Fruit fly (Drosophila melanogaster): Measurements from ENCODE around the gene Pkc98E.

The Pkc98E gene

DNA sequence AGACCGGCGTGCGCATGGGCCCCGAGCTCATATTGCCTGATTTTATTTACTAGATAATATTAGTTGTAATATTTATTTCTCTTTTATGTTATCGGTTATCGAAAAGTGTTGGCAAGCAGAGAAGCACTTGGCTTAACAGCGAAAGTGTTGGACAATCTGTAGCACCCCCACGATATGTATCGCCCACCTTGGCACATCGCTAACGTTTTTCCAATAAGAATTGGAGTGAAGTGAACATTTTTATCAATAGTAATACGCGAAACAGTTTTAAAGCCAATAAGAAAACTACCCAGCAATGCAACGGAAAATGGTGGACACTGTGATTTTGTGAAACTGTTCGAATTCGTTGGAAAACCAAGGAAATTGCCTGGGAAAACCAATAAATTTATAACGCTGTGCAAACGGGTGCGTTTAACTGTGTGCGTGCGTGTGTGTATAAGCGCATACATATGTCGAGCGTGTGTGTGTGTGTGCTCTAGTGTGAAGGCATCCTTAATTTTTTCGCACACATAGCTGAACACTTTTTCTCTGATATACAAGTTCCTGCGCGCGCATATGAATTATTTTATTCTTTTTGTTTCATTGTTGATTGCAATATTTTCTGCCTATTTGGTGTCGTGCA is at the start of gene Pkc98E, which contains the start of gene Slu7 (continued):
- peak; percentile 91 for TF ChIP-seq CG16813 (GFP tag; IDR thresholded peaks at IDR 0.05; ENCODE audit: partially characterized antibody)
- TF ChIP-seq NFAT (GFP tag; IDR thresholded peaks at IDR 0.05) = peak; percentile 78
- TF ChIP-seq CG9437 (GFP tag; optimal IDR thresholded peaks at IDR 0.05) = no peak
- TF ChIP-seq ranshi (GFP tag; IDR thresholded peaks at IDR 0.05) = no peak
- TF ChIP-seq D19B (GFP tag; optimal IDR thresholded peaks at IDR 0.05) = no peak
- peak in 1 of 2 experiments; percentile 36 for TF ChIP-seq crp (GFP tag; optimal IDR thresholded peaks at IDR 0.05)
- TF ChIP-seq CG11093 (GFP tag; IDR thresholded peaks at IDR 0.05) = no peak
- peak; percentile 42 for TF ChIP-seq CG11504 (tag; optimal IDR thresholded peaks at IDR 0.05)
- TF ChIP-seq CG34422 (GFP tag; IDR thresholded peaks at IDR 0.05) = peak; percentile 77; the same call in 2 of the 3 replicates
- peak; percentile 86 for TF ChIP-seq CG2120 (GFP tag; optimal IDR thresholded peaks at IDR 0.05)
- TF ChIP-seq peb (GFP tag; IDR thresholded peaks at IDR 0.05) = no peak
- TF ChIP-seq Bdp1 (GFP tag; optimal IDR thresholded peaks at IDR 0.05) = peak; percentile 60
- peak; percentile 64 for TF ChIP-seq NfI (GFP tag; optimal IDR thresholded peaks at IDR 0.05)
- TF ChIP-seq CG2116 (GFP tag; optimal IDR thresholded peaks at IDR 0.05) = peak; percentile 53
- peak; percentile 45 for TF ChIP-seq tap (tag; optimal IDR thresholded peaks at IDR 0.05)
- peak; percentile 66 for TF ChIP-seq zen (tag; optimal IDR thresholded peaks at IDR 0.05)
- peak; percentile 52 for TF ChIP-seq sug (tag; optimal IDR thresholded peaks at IDR 0.05)
- peak; percentile 43 for TF ChIP-seq MTF-1 (GFP tag; optimal IDR thresholded peaks at IDR 0.05; ENCODE audit: borderline replicate concordance)
- TF ChIP-seq CG1602 (GFP tag; optimal IDR thresholded peaks at IDR 0.05) = no peak
- TF ChIP-seq CG8765 (GFP tag; IDR thresholded peaks at IDR 0.05) = peak; percentile 57
- TF ChIP-seq cwo (GFP tag; optimal IDR thresholded peaks at IDR 0.05) = no peak
- peak; percentile 70 for TF ChIP-seq bcd (GFP tag; optimal IDR thresholded peaks at IDR 0.05)
- TF ChIP-seq dmrt11E (tag; optimal IDR thresholded peaks at IDR 0.05) = peak; percentile 17
- TF ChIP-seq inv (GFP tag; IDR thresholded peaks at IDR 0.05; ENCODE audit: partially characterized antibody) = peak; percentile 86
- peak; percentile 70 to 72 for TF ChIP-seq dpn (GFP tag; optimal IDR thresholded peaks at IDR 0.05)
- peak; percentile 21 for TF ChIP-seq CG33557 (GFP tag; optimal IDR thresholded peaks at IDR 0.05)
- TF ChIP-seq z (GFP tag; IDR thresholded peaks at IDR 0.05) = no peak
- TF ChIP-seq Hand (GFP tag; optimal IDR thresholded peaks at IDR 0.05) = no peak
- TF ChIP-seq sob (GFP tag; IDR thresholded peaks at IDR 0.05) = peak; percentile 90
- no peak for TF ChIP-seq gcm2 (GFP tag; optimal IDR thresholded peaks at IDR 0.05)
- peak; percentile 78 for TF ChIP-seq ftz-f1 (GFP tag; optimal IDR thresholded peaks at IDR 0.05)
- no peak for TF ChIP-seq Deaf1 (tag; optimal IDR thresholded peaks at IDR 0.05)
- TF ChIP-seq CG17802 (tag; optimal IDR thresholded peaks at IDR 0.05) = peak; percentile 13
- no peak for TF ChIP-seq CG18619 (GFP tag; optimal IDR thresholded peaks at IDR 0.05)
- TF ChIP-seq insv (GFP tag; optimal IDR thresholded peaks at IDR 0.05) = peak; percentile 97 to 99
- TF ChIP-seq salm (tag; optimal IDR thresholded peaks at IDR 0.05) = no peak
- TF ChIP-seq Ravus (GFP tag; IDR thresholded peaks at IDR 0.05) = no peak
- no peak for TF ChIP-seq CG11696 (GFP tag; IDR thresholded peaks at IDR 0.05)
- TF ChIP-seq esg (GFP tag; conservative IDR thresholded peaks at IDR 0.05) = no peak
- TF ChIP-seq Poxn (GFP tag; IDR thresholded peaks at IDR 0.05) = no peak
- no peak for TF ChIP-seq CG15696 (tag; optimal IDR thresholded peaks at IDR 0.05)
- peak; percentile 48 for TF ChIP-seq CG1792 (GFP tag; optimal IDR thresholded peaks at IDR 0.05)
- TF ChIP-seq CG10431 (GFP tag; optimal IDR thresholded peaks at IDR 0.05) = no peak
- TF ChIP-seq lbe (GFP tag; optimal IDR thresholded peaks at IDR 0.05) = peak; percentile 80
- TF ChIP-seq tin (GFP tag; optimal IDR thresholded peaks at IDR 0.05) = peak; percentile 70
- peak; percentile 96 for TF ChIP-seq Med (GFP tag)
- peak; percentile 32; the same call in 1 of the 2 replicates for TF ChIP-seq ara (GFP tag; IDR thresholded peaks at IDR 0.05)
- TF ChIP-seq CrebB (tag; optimal IDR thresholded peaks at IDR 0.05) = peak; percentile 42
- TF ChIP-seq stwl (tag; optimal IDR thresholded peaks at IDR 0.05) = peak; percentile 96
- no peak for TF ChIP-seq pfk (GFP tag; optimal IDR thresholded peaks at IDR 0.05)
